Fruit fly (Drosophila melanogaster): ENCODE data around the gene mRpL55.

The mRpL55 gene

dm6 chr3R:19067876-19068406 is 26.8 kb downstream of the mRpL55 start:
- no peak for TF ChIP-seq Hr83 (GFP tag; optimal IDR thresholded peaks at IDR 0.05; ENCODE audit: poor library complexity, severe bottlenecking)

dm6 chr3R:19066965-19067614 is 27.6 kb downstream of the mRpL55 start:
- TF ChIP-seq Vsx2 (GFP tag; optimal IDR thresholded peaks at IDR 0.05; ENCODE audit: partially characterized antibody): no peak
- no peak for TF ChIP-seq h (GFP tag; optimal IDR thresholded peaks at IDR 0.05)
- no peak for TF ChIP-seq HLH106 (tag; optimal IDR thresholded peaks at IDR 0.05)

DNA sequence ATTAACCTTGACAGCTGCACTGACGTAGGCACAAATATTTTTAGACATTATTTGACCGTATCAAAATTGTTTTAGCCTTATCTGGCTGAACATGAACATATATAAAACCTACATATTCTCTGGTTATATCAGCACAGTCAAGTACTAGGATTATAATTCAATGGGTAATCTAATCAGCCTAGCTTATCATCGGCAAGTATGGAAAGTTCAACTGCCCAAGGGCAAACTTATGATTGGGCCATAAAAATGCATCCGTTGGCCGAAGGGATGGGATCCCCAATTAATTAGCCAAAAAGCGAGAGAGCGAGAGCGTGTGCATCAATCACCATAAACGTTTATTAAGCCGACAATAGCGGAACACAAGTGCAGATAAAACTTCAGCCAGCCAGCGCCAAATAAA is 29.2 kb downstream of the mRpL55 start:
- TF ChIP-seq CrebA (GFP tag; optimal IDR thresholded peaks at IDR 0.05; ENCODE audit: borderline replicate concordance) (peak; percentile 68), OdsH (GFP tag; optimal IDR thresholded peaks at IDR 0.05) (no peak), Rel (GFP tag; optimal IDR thresholded peaks at IDR 0.05) (no peak), Rel (tag; optimal IDR thresholded peaks at IDR 0.05) (peak; percentile 87)

DNA sequence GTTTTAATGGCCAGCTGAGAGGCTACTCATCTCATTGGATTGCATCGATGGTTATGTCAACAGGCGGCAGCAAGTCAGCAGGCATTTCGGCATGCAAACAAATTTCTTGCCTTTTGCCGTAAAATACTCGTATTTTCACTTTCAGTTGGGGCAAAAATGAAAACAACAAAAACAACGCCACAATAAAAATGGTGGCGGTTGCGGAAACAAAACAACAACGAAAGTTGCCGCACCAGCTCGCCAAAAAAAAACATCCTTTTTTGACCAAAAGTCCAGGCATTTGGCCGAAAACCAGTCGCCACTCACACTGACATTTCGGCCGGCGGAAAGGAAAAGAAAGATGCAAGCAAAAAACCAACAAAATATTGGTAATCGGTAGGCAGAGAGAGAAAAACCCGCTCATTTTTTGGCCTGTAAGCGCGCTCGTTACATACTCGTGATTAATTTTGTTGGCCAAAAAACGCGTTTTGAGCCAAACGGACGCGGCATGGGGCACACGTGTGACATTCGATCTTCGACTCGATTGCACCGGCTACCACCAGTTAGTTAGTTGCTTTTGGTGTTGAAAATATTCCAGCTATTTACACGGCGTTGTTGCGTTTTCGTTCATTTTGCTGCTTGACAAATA is 30.6 kb downstream of the mRpL55 start:
- peak; percentile 26 for TF ChIP-seq OdsH (GFP tag; optimal IDR thresholded peaks at IDR 0.05)
- no peak for TF ChIP-seq lola (GFP tag; optimal IDR thresholded peaks at IDR 0.05)
- TF ChIP-seq Myc (optimal IDR thresholded peaks at IDR 0.05): no peak
- TF ChIP-seq jim (GFP tag; optimal IDR thresholded peaks at IDR 0.05): no peak
- TF ChIP-seq ey (GFP tag; optimal IDR thresholded peaks at IDR 0.05): no peak
- TF ChIP-seq Rel (GFP tag; optimal IDR thresholded peaks at IDR 0.05): peak; percentile 50
- TF ChIP-seq Rel (tag; optimal IDR thresholded peaks at IDR 0.05): no peak
- TF ChIP-seq brk (GFP tag; optimal IDR thresholded peaks at IDR 0.05): peak; percentile 51
- peak; percentile 20 for TF ChIP-seq fru (GFP tag; optimal IDR thresholded peaks at IDR 0.05)
- TF ChIP-seq Mio (GFP tag; optimal IDR thresholded peaks at IDR 0.05): no peak
- no peak for TF ChIP-seq dsf (GFP tag; optimal IDR thresholded peaks at IDR 0.05; ENCODE audit: borderline replicate concordance)
- TF ChIP-seq Sp1 (GFP tag; optimal IDR thresholded peaks at IDR 0.05): peak; percentile 50
- TF ChIP-seq CrebA (GFP tag; optimal IDR thresholded peaks at IDR 0.05; ENCODE audit: borderline replicate concordance): no peak
- TF ChIP-seq psq (GFP tag; optimal IDR thresholded peaks at IDR 0.05): peak; percentile 36
- TF ChIP-seq sv (GFP tag; optimal IDR thresholded peaks at IDR 0.05): no peak
- peak; percentile 12 for TF ChIP-seq woc (GFP tag; optimal IDR thresholded peaks at IDR 0.05)
- no peak for TF ChIP-seq Abd-B (GFP tag; optimal IDR thresholded peaks at IDR 0.05)
- TF ChIP-seq br (GFP tag; optimal IDR thresholded peaks at IDR 0.05): peak; percentile 5
- TF ChIP-seq rgr (GFP tag; optimal IDR thresholded peaks at IDR 0.05): peak; percentile 32
- no peak for TF ChIP-seq CG32264 (GFP tag; optimal IDR thresholded peaks at IDR 0.05)
- no peak for TF ChIP-seq CG9705 (GFP tag; optimal IDR thresholded peaks at IDR 0.05)
- no peak for TF ChIP-seq Vsx2 (GFP tag; optimal IDR thresholded peaks at IDR 0.05; ENCODE audit: partially characterized antibody)

dm6 chr3R:19062549-19062948 is 32.2 kb downstream of the mRpL55 start:
- TF ChIP-seq lola (GFP tag; optimal IDR thresholded peaks at IDR 0.05) (no peak), Jra (GFP tag; optimal IDR thresholded peaks at IDR 0.05) (no peak), rgr (GFP tag; optimal IDR thresholded peaks at IDR 0.05) (no peak), foxo (GFP tag; optimal IDR thresholded peaks at IDR 0.05) (peak in 1 of 2 experiments; percentile 39), ey (GFP tag; optimal IDR thresholded peaks at IDR 0.05) (no peak), Hr83 (GFP tag; optimal IDR thresholded peaks at IDR 0.05; ENCODE audit: poor library complexity, severe bottlenecking) (no peak), sage (GFP tag; optimal IDR thresholded peaks at IDR 0.05) (no peak)

DNA sequence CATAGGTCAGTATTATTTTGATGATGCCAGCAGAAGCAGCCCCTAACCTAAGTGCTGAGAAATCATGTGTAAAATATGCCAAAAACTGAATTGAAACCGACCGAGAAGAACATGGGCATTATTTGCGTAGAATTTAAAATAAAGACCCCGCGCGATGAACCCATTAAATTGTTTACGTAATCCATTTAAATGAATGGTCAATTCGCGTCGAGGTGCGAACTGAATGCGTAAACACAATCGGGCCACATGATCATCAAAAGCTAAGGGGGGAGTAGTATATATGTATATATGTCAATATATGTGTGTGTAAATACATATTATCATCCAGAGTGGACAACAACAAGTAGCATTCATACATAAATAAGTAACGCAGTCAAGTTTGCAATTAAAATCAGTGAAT is 34.5 kb downstream of the mRpL55 start:
- TF ChIP-seq dsf (GFP tag; optimal IDR thresholded peaks at IDR 0.05; ENCODE audit: borderline replicate concordance): no peak
- no peak for TF ChIP-seq CG32264 (GFP tag; optimal IDR thresholded peaks at IDR 0.05)
- no peak for TF ChIP-seq OdsH (GFP tag; optimal IDR thresholded peaks at IDR 0.05)
- no peak for TF ChIP-seq CG9705 (GFP tag; optimal IDR thresholded peaks at IDR 0.05)
- TF ChIP-seq dmrt93B (GFP tag; optimal IDR thresholded peaks at IDR 0.05): no peak
- peak; percentile 4 for TF ChIP-seq Hnf4 (GFP tag; optimal IDR thresholded peaks at IDR 0.05)
- TF ChIP-seq Hr83 (GFP tag; optimal IDR thresholded peaks at IDR 0.05; ENCODE audit: poor library complexity, severe bottlenecking): no peak
- no peak for TF ChIP-seq jim (GFP tag; optimal IDR thresholded peaks at IDR 0.05)
- no peak for TF ChIP-seq CrebA (GFP tag; optimal IDR thresholded peaks at IDR 0.05; ENCODE audit: borderline replicate concordance)
- TF ChIP-seq N (GFP tag; optimal IDR thresholded peaks at IDR 0.05): no peak
- TF ChIP-seq rgr (GFP tag; optimal IDR thresholded peaks at IDR 0.05): peak; percentile 2
- no peak for TF ChIP-seq Myc (optimal IDR thresholded peaks at IDR 0.05)
- TF ChIP-seq fru (GFP tag; optimal IDR thresholded peaks at IDR 0.05): no peak
- no peak for TF ChIP-seq Sp1 (GFP tag; optimal IDR thresholded peaks at IDR 0.05)
- no peak for TF ChIP-seq Dif (GFP tag; optimal IDR thresholded peaks at IDR 0.05; ENCODE audit: partially characterized antibody)
